Worm (Caenorhabditis elegans) whole organism, midembryonic: ENCODE results near the gene ret-1.

Source experiments
- flt-1 ChIP-seq: fragments of 200-800 bp; sonication (Bioruptor generic); IDR thresholded peaks from 2 replicates; pipeline ENCODE4 v1.3.6; 2022; ENCODE audit warnings: missing genetic modification characterization, missing compliant biosample characterization
- med-1 ChIP-seq: sonication (generic microtip); optimal IDR thresholded peaks from 2 replicates; lab custom pipeline; 2017; ENCODE audit warnings: missing genetic modification characterization, mild to moderate bottlenecking, missing compliant biosample characterization, antibody characterized with exemption, missing genetic modification reagents; ENCODE audit not compliant: insufficient read depth
- tab-1 ChIP-seq: fragments of 200-800 bp; sonication (Bioruptor generic); IDR thresholded peaks from 2 replicates; pipeline ENCODE4 v1.3.6; 2022; ENCODE audit warnings: missing genetic modification characterization, missing compliant biosample characterization

DNA sequence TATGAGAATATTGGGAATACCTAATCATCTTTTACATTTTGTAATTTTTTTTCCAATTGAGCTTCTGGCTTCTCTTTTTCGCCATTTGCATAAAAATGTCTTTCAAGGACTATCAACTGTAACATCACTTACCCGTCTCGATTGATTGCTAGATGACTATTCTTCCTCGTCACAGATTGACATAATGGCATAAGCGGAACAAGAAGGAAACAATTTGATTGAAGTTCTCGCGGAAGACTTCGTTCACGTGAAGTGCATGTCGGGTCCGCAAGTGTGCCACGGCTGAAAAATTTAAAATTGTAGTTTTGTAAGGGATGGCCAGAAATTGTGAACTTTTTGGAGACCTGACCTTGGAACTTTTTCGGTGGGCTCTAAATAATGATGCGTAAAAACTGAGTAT, 6.5 kb upstream of the ret-1 start:
- TF ChIP-seq med-1 (GFP tag; lab: Kevin White, UChicago), result no peak
- TF ChIP-seq tab-1, result no peak
- TF ChIP-seq flt-1 (GFP tag; lab: Robert Waterston, UW), result no peak
